Fruit fly (Drosophila melanogaster) whole organism: ENCODE data around the gene CG8814.

Experiments used
- CG8478 ChIP-seq: fragments of >200 bp; optimal IDR thresholded peaks from 2 replicates; lab custom pipeline; 2018; ENCODE audit warnings: inconsistent platforms
- Dll ChIP-seq: fragments of >200 bp; optimal IDR thresholded peaks from 2 replicates; lab custom pipeline; 2017
- EcR ChIP-seq, 2 experiments: fragments of >200 bp; optimal IDR thresholded peaks; 2 replicates each; lab custom pipeline; 2017; ENCODE audit warnings: missing biosample characterization in 2 of 2, missing genetic modification characterization in 2 of 2, missing genetic modification reagents in 2 of 2
- pan ChIP-seq: fragments of >200 bp; optimal IDR thresholded peaks from 2 replicates; lab custom pipeline; 2017
- psq ChIP-seq: fragments of >200 bp; optimal IDR thresholded peaks from 2 replicates; lab custom pipeline; 2017
- usp ChIP-seq: fragments of >200 bp; optimal IDR thresholded peaks from 2 replicates; lab custom pipeline; 2017; ENCODE audit warnings: missing biosample characterization, missing genetic modification characterization, mixed read lengths

CG8814 gene

dm6 chr2L:2874542-2875194 lies at the start of gene CG8814:
Gene CG8814, plus strand, starts transcription at chr2L:2874890.
- no peak for TF ChIP-seq EcR (GFP tag; optimal IDR thresholded peaks at IDR 0.05; lab: Kevin White, UChicago)
- no peak for TF ChIP-seq Dll (lab: Kevin White, UChicago)
- no peak for TF ChIP-seq CG8478 (lab: Kevin White, UChicago)
- TF ChIP-seq psq (lab: Kevin White, UChicago): no peak
- no peak for TF ChIP-seq usp
- no peak for TF ChIP-seq pan

dm6 chr2L:2825406-2825805 lies 49.3 kb upstream of the CG8814 start, which contains the start of gene CG3123:
Gene CG3123, minus strand, starts transcription at chr2L:2825506.
- TF ChIP-seq pan (no peak), Dll (lab: Kevin White, UChicago) (no peak), CG8478 (lab: Kevin White, UChicago) (no peak), usp (no peak), EcR (GFP tag; optimal IDR thresholded peaks at IDR 0.05; lab: Kevin White, UChicago) (no peak), psq (lab: Kevin White, UChicago) (no peak)

- no peak for TF ChIP-seq usp
- no peak for TF ChIP-seq pan
- TF ChIP-seq EcR (GFP tag; optimal IDR thresholded peaks at IDR 0.05; lab: Kevin White, UChicago): no peak
- TF ChIP-seq Dll (lab: Kevin White, UChicago): no peak
- TF ChIP-seq CG8478 (lab: Kevin White, UChicago): no peak
- TF ChIP-seq psq (lab: Kevin White, UChicago): no peak
Measured at dm6 chr2L:2829637-2830340, 44.9 kb upstream of the CG8814 start, which contains the start of gene Duox. Gene Duox, minus strand, starts transcription at chr2L:2830248.

dm6 chr2L:2830341-2830800 lies 44.3 kb upstream of the CG8814 start:
- TF ChIP-seq psq (lab: Kevin White, UChicago) (no peak), Dll (lab: Kevin White, UChicago) (peak; percentile 36)

dm6 chr2L:2837742-2838461 lies 36.8 kb upstream of the CG8814 start, which contains the start of the genes CG3119 and Cpr23B:
Gene CG3119, minus strand, starts transcription at chr2L:2837833.
Gene Cpr23B, plus strand, starts transcription at chr2L:2838411.
- TF ChIP-seq CG8478 (lab: Kevin White, UChicago) (no peak), EcR (GFP tag; optimal IDR thresholded peaks at IDR 0.05; lab: Kevin White, UChicago) (no peak), pan (no peak), Dll (lab: Kevin White, UChicago) (no peak), usp (no peak), psq (lab: Kevin White, UChicago) (no peak)

dm6 chr2L:2839850-2840249 lies 34.8 kb upstream of the CG8814 start, which contains the start of gene CG2975:
Gene CG2975, plus strand, starts transcription at chr2L:2840124.
- TF ChIP-seq CG8478 (lab: Kevin White, UChicago) (no peak), EcR (GFP tag; optimal IDR thresholded peaks at IDR 0.05; lab: Kevin White, UChicago) (no peak), usp (no peak), pan (no peak), psq (lab: Kevin White, UChicago) (no peak), Dll (lab: Kevin White, UChicago) (no peak)

dm6 chr2L:2840311-2840710 lies 34.4 kb upstream of the CG8814 start:
- no peak for TF ChIP-seq psq (lab: Kevin White, UChicago)
- TF ChIP-seq CG8478 (lab: Kevin White, UChicago): no peak
- no peak for TF ChIP-seq usp
- no peak for TF ChIP-seq EcR (GFP tag; optimal IDR thresholded peaks at IDR 0.05; lab: Kevin White, UChicago)

- TF ChIP-seq pan (no peak), usp (no peak), EcR (GFP tag; optimal IDR thresholded peaks at IDR 0.05; lab: Kevin White, UChicago) (no peak), Dll (lab: Kevin White, UChicago) (no peak), CG8478 (lab: Kevin White, UChicago) (no peak), psq (lab: Kevin White, UChicago) (no peak)
Measured at dm6 chr2L:2844413-2844812, 30.3 kb upstream of the CG8814 start, which contains the start of gene CG18558. Gene CG18558, minus strand, starts transcription at chr2L:2844513.

dm6 chr2L:2845634-2846033 lies 29.1 kb upstream of the CG8814 start, which contains the start of gene CG18557:
Gene CG18557, minus strand, starts transcription at chr2L:2845734.
- TF ChIP-seq psq (lab: Kevin White, UChicago) (no peak), pan (no peak), usp (no peak), Dll (lab: Kevin White, UChicago) (no peak), EcR (GFP tag; optimal IDR thresholded peaks at IDR 0.05; lab: Kevin White, UChicago) (no peak), CG8478 (lab: Kevin White, UChicago) (no peak)

dm6 chr2L:2847112-2847682 lies 27.5 kb upstream of the CG8814 start, which contains the start of the genes CG3117 and CG2983:
Gene CG3117, minus strand, starts transcription at chr2L:2847212.
Gene CG2983, plus strand, starts transcription at chr2L:2847632.
- TF ChIP-seq CG8478 (lab: Kevin White, UChicago): no peak
- TF ChIP-seq pan: no peak
- no peak for TF ChIP-seq usp
- no peak for TF ChIP-seq EcR (GFP tag; optimal IDR thresholded peaks at IDR 0.05; lab: Kevin White, UChicago)
- TF ChIP-seq Dll (lab: Kevin White, UChicago): no peak
- TF ChIP-seq psq (lab: Kevin White, UChicago): no peak

dm6 chr2L:2851589-2851988 lies 23.1 kb upstream of the CG8814 start:
- TF ChIP-seq EcR (GFP tag; optimal IDR thresholded peaks at IDR 0.05; lab: Kevin White, UChicago) (no peak), usp (no peak)
